Worm (Caenorhabditis elegans): ENCODE results near the gene nsph-4.3.

ce11 chrIII:7642015-7642414, 32.9 kb upstream of the nsph-4.3 start:
- no peak for TF ChIP-seq nhr-11 (tag; optimal IDR thresholded peaks at IDR 0.05)
- TF ChIP-seq ceh-82 (tag; optimal IDR thresholded peaks at IDR 0.05): peak in 2 of 3 experiments; percentile 1 to 44
- no peak for TF ChIP-seq alr-1 (tag; optimal IDR thresholded peaks at IDR 0.05; ENCODE audit: borderline replicate concordance)
- TF ChIP-seq nhr-76 (tag; optimal IDR thresholded peaks at IDR 0.05): no peak
- TF ChIP-seq hlh-4 (tag; optimal IDR thresholded peaks at IDR 0.05): no peak
- TF ChIP-seq nhr-77 (tag; optimal IDR thresholded peaks at IDR 0.05): peak; percentile 20
- no peak for TF ChIP-seq skn-1 (tag; optimal IDR thresholded peaks at IDR 0.05)
- TF ChIP-seq unc-62 (GFP tag; optimal IDR thresholded peaks at IDR 0.05): no peak
- TF ChIP-seq zag-1 (tag; optimal IDR thresholded peaks at IDR 0.05): no peak
- peak; percentile 9 to 90 for TF ChIP-seq mdl-1 (tag; optimal IDR thresholded peaks at IDR 0.05)
- TF ChIP-seq ceh-88 (GFP tag; IDR thresholded peaks at IDR 0.05): no peak
- TF ChIP-seq nhr-47 (tag; optimal IDR thresholded peaks at IDR 0.05): peak; percentile 59
- TF ChIP-seq aly-2 (tag; optimal IDR thresholded peaks at IDR 0.05): no peak

Measured in whole organism, L1 larva.